Worm (Caenorhabditis elegans) whole organism, L4 larva: ENCODE data around the gene clh-3.

Experiments
- attf-4 ChIP-seq: sonication (generic microtip); optimal IDR thresholded peaks from 3 replicates; lab custom pipeline; 2017; ENCODE audit warnings: missing biosample characterization, missing genetic modification characterization
- dpl-1 ChIP-seq: fragments of 150-350 bp; optimal IDR thresholded peaks from 2 replicates; lab custom pipeline; 2014; ENCODE audit warnings: missing biosample characterization, missing genetic modification reagents, missing genetic modification characterization
- dve-1 ChIP-seq: sonication (generic microtip); optimal IDR thresholded peaks from 2 replicates; lab custom pipeline; 2017; ENCODE audit warnings: antibody characterized with exemption, mild to moderate bottlenecking, missing genetic modification characterization, missing compliant biosample characterization; ENCODE audit not compliant: insufficient read depth
- fos-1 ChIP-seq: fragments of 150-350 bp; optimal IDR thresholded peaks from 2 replicates; lab custom pipeline; 2014; ENCODE audit warnings: missing biosample characterization, missing genetic modification characterization
- hlh-30 ChIP-seq: sonication (generic microtip); optimal IDR thresholded peaks from 2 replicates; lab custom pipeline; 2017; ENCODE audit warnings: antibody characterized with exemption, mild to moderate bottlenecking, missing genetic modification characterization, missing compliant biosample characterization; ENCODE audit not compliant: insufficient read depth
- lin-29 ChIP-seq: fragments of 200-800 bp; sonication (Bioruptor generic); IDR thresholded peaks from 2 replicates; pipeline ENCODE4 v1.3.6; 2022; ENCODE audit warnings: missing genetic modification reagents, missing genetic modification characterization, missing compliant biosample characterization
- mep-1 ChIP-seq: fragments of 150-350 bp; sonication (generic microtip); optimal IDR thresholded peaks from 3 replicates; lab custom pipeline; 2014; ENCODE audit warnings: missing biosample characterization, missing genetic modification characterization
- nhr-28 ChIP-seq: fragments of 150-350 bp; optimal IDR thresholded peaks from 2 replicates; lab custom pipeline; 2014; ENCODE audit warnings: missing biosample characterization, missing genetic modification characterization
- nhr-76 ChIP-seq: fragments of 150-350 bp; optimal IDR thresholded peaks from 2 replicates; lab custom pipeline; 2014; ENCODE audit warnings: missing biosample characterization, missing genetic modification characterization
- skn-1 ChIP-seq: fragments of 150-350 bp; optimal IDR thresholded peaks from 2 replicates; lab custom pipeline; 2014; ENCODE audit warnings: missing biosample characterization, missing genetic modification characterization
- unc-62 ChIP-seq, 3 experiments: fragments of 150-350 bp in 1 of 3; sonication (generic microtip); optimal IDR thresholded peaks in 2 of 3; peaks in 1 of 3; 1 replicate in 1 of 3; 2 replicates in 2 of 3; lab custom pipeline; 2014 to 2017; ENCODE audit warnings: missing biosample characterization in 3 of 3, missing genetic modification characterization in 3 of 3, missing genetic modification reagents in 3 of 3, missing genotype in 1 of 3
- zfp-3 ChIP-seq: fragments of 200-800 bp; sonication (Bioruptor generic); conservative IDR thresholded peaks from 2 replicates; pipeline ENCODE4 v1.3.6; 2022; ENCODE audit warnings: missing genetic modification reagents, missing genetic modification characterization, missing compliant biosample characterization

DNA sequence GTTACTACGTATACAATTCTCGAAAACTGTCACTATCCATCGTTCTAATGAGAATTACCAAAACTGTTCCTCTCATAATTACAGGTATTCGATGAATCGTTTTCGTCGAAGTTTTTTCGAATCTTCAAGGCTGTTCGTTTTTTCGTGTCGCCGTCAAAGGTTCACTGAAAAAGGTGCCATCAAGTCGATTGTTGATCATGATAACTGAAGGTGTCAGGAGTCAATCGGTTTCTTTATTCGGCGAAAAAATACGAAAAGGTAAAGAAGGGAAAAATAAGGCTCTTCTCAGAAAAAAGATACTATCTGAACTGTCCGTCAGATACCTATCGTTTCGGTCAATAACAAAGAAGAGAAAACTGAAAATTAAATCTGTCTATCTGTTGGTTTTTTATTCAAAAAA, 13.1 kb upstream of the clh-3 start:
- TF ChIP-seq attf-4 (tag; lab: Kevin White, UChicago) (no peak), zfp-3 (GFP tag; lab: Robert Waterston, UW) (no peak), hlh-30 (tag; lab: Kevin White, UChicago) (no peak), fos-1 (tag; lab: Kevin White, UChicago) (no peak), nhr-76 (tag; lab: Kevin White, UChicago) (no peak), dve-1 (tag; lab: Kevin White, UChicago) (no peak), nhr-28 (tag; lab: Kevin White, UChicago) (no peak), mep-1 (tag; lab: Kevin White, UChicago) (no peak), unc-62 (GFP tag; optimal IDR thresholded peaks at IDR 0.05 in 1 of 2; lab: Kevin White, UChicago) (peak in 1 of 2 experiments; percentile 63), unc-62 (tag; optimal IDR thresholded peaks at IDR 0.05; lab: Kevin White, UChicago) (no peak), dpl-1 (GFP tag; lab: Kevin White, UChicago) (no peak), skn-1 (tag; lab: Kevin White, UChicago) (no peak), lin-29 (no peak)
